Fruit fly (Drosophila melanogaster) whole organism, embryonic: ENCODE results near the gene CG5087.
A peak's percentile ranks its signal among the peaks of the same experiment; 100 is the strongest.

Experiments used
- Adf1 ChIP-seq: fragments of 200-800 bp; sonication (Bioruptor generic); IDR thresholded peaks from 2 replicates; pipeline ENCODE4 v1.3.6; 2022; ENCODE audit warnings: missing biosample characterization, missing genetic modification characterization
- BtbVII ChIP-seq: fragments of 200-800 bp; sonication (Bioruptor generic); optimal IDR thresholded peaks from 3 replicates; lab custom pipeline; 2017; ENCODE audit warnings: missing biosample characterization, mild to moderate bottlenecking, missing genetic modification characterization
- CG10267 ChIP-seq: fragments of 200-800 bp; sonication (Bioruptor generic); optimal IDR thresholded peaks from 2 replicates; lab custom pipeline; 2018; ENCODE audit warnings: missing biosample characterization, mild to moderate bottlenecking, missing genetic modification characterization, moderate library complexity
- CG10366 ChIP-seq: fragments of 200-800 bp; sonication (Bioruptor generic); IDR thresholded peaks from 2 replicates; pipeline ENCODE4 v1.3.6; 2022; ENCODE audit warnings: missing biosample characterization, missing genetic modification characterization
- CG10565 ChIP-seq: fragments of 200-800 bp; sonication (Bioruptor generic); optimal IDR thresholded peaks from 3 replicates; lab custom pipeline; 2016; ENCODE audit warnings: missing biosample characterization, mild to moderate bottlenecking, missing genetic modification characterization
- CG10959 ChIP-seq: fragments of 200-800 bp; sonication (Bioruptor generic); IDR thresholded peaks from 2 replicates; pipeline ENCODE4 v1.3.6; 2022; ENCODE audit warnings: missing biosample characterization, missing genetic modification characterization
- CG12071 ChIP-seq: fragments of 200-800 bp; sonication (Bioruptor generic); optimal IDR thresholded peaks from 3 replicates; lab custom pipeline; 2018; ENCODE audit warnings: missing biosample characterization, mild to moderate bottlenecking, missing genetic modification characterization
- CG12155 ChIP-seq: fragments of 200-800 bp; sonication (Bioruptor generic); optimal IDR thresholded peaks from 3 replicates; lab custom pipeline; 2016; ENCODE audit warnings: missing biosample characterization, missing genetic modification characterization
- CG12299 ChIP-seq: fragments of 200-800 bp; sonication (Bioruptor generic); optimal IDR thresholded peaks from 2 replicates; lab custom pipeline; 2018; ENCODE audit warnings: missing biosample characterization, mild to moderate bottlenecking, missing genetic modification characterization
- CG13123 ChIP-seq: fragments of 200-800 bp; sonication (Bioruptor generic); optimal IDR thresholded peaks from 2 replicates; lab custom pipeline; 2016; ENCODE audit warnings: missing biosample characterization, missing genetic modification characterization
- CG13287 ChIP-seq: fragments of 200-800 bp; sonication (Bioruptor generic); IDR thresholded peaks from 2 replicates; pipeline ENCODE4 v1.3.6; 2022; ENCODE audit warnings: missing biosample characterization, missing genetic modification characterization; ENCODE audit not compliant: partially characterized antibody
- CG15073 ChIP-seq: fragments of 200-800 bp; sonication (Bioruptor generic); optimal IDR thresholded peaks from 2 replicates; lab custom pipeline; 2016; ENCODE audit warnings: missing biosample characterization, missing genetic modification characterization
- CG15601 ChIP-seq: fragments of 200-800 bp; sonication (Bioruptor generic); optimal IDR thresholded peaks from 3 replicates; lab custom pipeline; 2019; ENCODE audit warnings: missing biosample characterization, mild to moderate bottlenecking, missing genetic modification characterization, moderate library complexity
- CG15696 ChIP-seq: fragments of 200-800 bp; sonication (Bioruptor generic); optimal IDR thresholded peaks from 2 replicates; lab custom pipeline; 2019; ENCODE audit warnings: missing biosample characterization, mild to moderate bottlenecking, missing genetic modification characterization, moderate library complexity
- CG17328 ChIP-seq: fragments of 200-800 bp; sonication (Bioruptor generic); IDR thresholded peaks from 2 replicates; pipeline ENCODE4 v1.3.6; 2022; ENCODE audit warnings: missing biosample characterization, missing genetic modification characterization
- CG17568 ChIP-seq: fragments of 200-800 bp; sonication (Bioruptor generic); optimal IDR thresholded peaks from 2 replicates; lab custom pipeline; 2018; ENCODE audit warnings: missing biosample characterization, mild to moderate bottlenecking, missing genetic modification characterization, moderate library complexity
- CG17829 ChIP-seq: fragments of 200-800 bp; optimal IDR thresholded peaks from 2 replicates; lab custom pipeline; 2019; ENCODE audit warnings: missing biosample characterization, mild to moderate bottlenecking, missing genetic modification characterization, moderate library complexity
- CG2129 ChIP-seq: fragments of 200-800 bp; sonication (Bioruptor generic); IDR thresholded peaks from 2 replicates; pipeline ENCODE4 v1.3.6; 2022; ENCODE audit warnings: missing biosample characterization, missing genetic modification characterization; ENCODE audit not compliant: partially characterized antibody
- CG32767 ChIP-seq: fragments of 200-800 bp; sonication (Bioruptor generic); IDR thresholded peaks from 2 replicates; pipeline ENCODE4 v1.3.6; 2022; ENCODE audit warnings: missing biosample characterization, missing genetic modification characterization
- CG3995 ChIP-seq: fragments of 200-800 bp; sonication (Bioruptor generic); optimal IDR thresholded peaks from 3 replicates; lab custom pipeline; 2016; ENCODE audit warnings: missing biosample characterization, missing genetic modification characterization
- CG4328 ChIP-seq: fragments of 200-800 bp; sonication (Bioruptor generic); optimal IDR thresholded peaks from 3 replicates; lab custom pipeline; 2017; ENCODE audit warnings: missing biosample characterization, missing genetic modification reagents, missing genetic modification characterization
- CG6854 ChIP-seq: fragments of 200-800 bp; sonication (Bioruptor generic); optimal IDR thresholded peaks from 3 replicates; lab custom pipeline; 2017; ENCODE audit warnings: missing biosample characterization, mild to moderate bottlenecking, missing genetic modification characterization
- CG7987 ChIP-seq: fragments of 200-800 bp; sonication (Bioruptor generic); optimal IDR thresholded peaks from 2 replicates; lab custom pipeline; 2018; ENCODE audit warnings: missing biosample characterization, mild to moderate bottlenecking, missing genetic modification characterization, moderate library complexity
- CG8478 ChIP-seq: fragments of >200 bp; optimal IDR thresholded peaks from 2 replicates; lab custom pipeline; 2018
- CG8924 ChIP-seq: fragments of 200-800 bp; optimal IDR thresholded peaks from 3 replicates; lab custom pipeline; 2019; ENCODE audit warnings: missing biosample characterization, mild to moderate bottlenecking, missing genetic modification characterization, moderate library complexity
- CG9437 ChIP-seq: fragments of 200-800 bp; sonication (Bioruptor generic); optimal IDR thresholded peaks from 2 replicates; lab custom pipeline; 2018; ENCODE audit warnings: missing biosample characterization, mild to moderate bottlenecking, missing genetic modification characterization
- CTCF ChIP-seq: fragments of 200-800 bp; sonication (Bioruptor generic); optimal IDR thresholded peaks from 2 replicates; lab custom pipeline; 2017; ENCODE audit warnings: missing biosample characterization, mild to moderate bottlenecking, missing genetic modification characterization, moderate library complexity
- Chrac-16 ChIP-seq: fragments of 200-800 bp; sonication (Bioruptor generic); optimal IDR thresholded peaks from 3 replicates; lab custom pipeline; 2016; ENCODE audit warnings: missing biosample characterization, missing genetic modification characterization
- Dip3 ChIP-seq: fragments of 200-800 bp; sonication (Bioruptor generic); optimal IDR thresholded peaks from 3 replicates; lab custom pipeline; 2016; ENCODE audit warnings: missing biosample characterization, missing genetic modification characterization
- E2f1 ChIP-seq: fragments of 200-800 bp; sonication (Bioruptor generic); IDR thresholded peaks from 2 replicates; pipeline ENCODE4 v1.3.6; 2022; ENCODE audit warnings: missing biosample characterization, missing genetic modification characterization
- E2f2 ChIP-seq: fragments of 200-800 bp; sonication (Bioruptor generic); IDR thresholded peaks from 2 replicates; pipeline ENCODE4 v1.3.6; 2022; ENCODE audit warnings: missing biosample characterization, missing genetic modification characterization
- Hr39 ChIP-seq: fragments of >200 bp; optimal IDR thresholded peaks from 2 replicates; lab custom pipeline; 2017
- Meics ChIP-seq: fragments of 200-800 bp; sonication (Bioruptor generic); optimal IDR thresholded peaks from 2 replicates; lab custom pipeline; 2017; ENCODE audit warnings: missing biosample characterization, mild to moderate bottlenecking, missing genetic modification characterization
- PHDP ChIP-seq: fragments of 200-800 bp; sonication (Bioruptor generic); optimal IDR thresholded peaks from 3 replicates; lab custom pipeline; 2018; ENCODE audit warnings: missing biosample characterization, mild to moderate bottlenecking, missing genetic modification characterization, moderate library complexity
- Six4 ChIP-seq: fragments of 200-800 bp; sonication (Bioruptor generic); optimal IDR thresholded peaks from 2 replicates; lab custom pipeline; 2016; ENCODE audit warnings: missing biosample characterization, missing genetic modification characterization
- Usf ChIP-seq: fragments of 200-800 bp; sonication (Bioruptor generic); optimal IDR thresholded peaks from 2 replicates; lab custom pipeline; 2017; ENCODE audit warnings: missing genotype, missing biosample characterization, missing genetic modification characterization
- chinmo ChIP-seq: fragments of 200-800 bp; sonication (Bioruptor generic); IDR thresholded peaks from 4 replicates; pipeline ENCODE4 v1.3.6; 2022; ENCODE audit warnings: missing biosample characterization, missing genetic modification characterization; ENCODE audit not compliant: partially characterized antibody
- dmrt11E ChIP-seq: fragments of 200-800 bp; sonication (Bioruptor generic); optimal IDR thresholded peaks from 3 replicates; lab custom pipeline; 2018; ENCODE audit warnings: missing biosample characterization, mild to moderate bottlenecking, missing genetic modification characterization, moderate library complexity
- en ChIP-seq: fragments of 200-800 bp; sonication (Bioruptor generic); optimal IDR thresholded peaks from 2 replicates; lab custom pipeline; 2016; ENCODE audit warnings: missing biosample characterization, missing genetic modification characterization
- ewg ChIP-seq: fragments of 200-800 bp; sonication (Bioruptor generic); optimal IDR thresholded peaks from 3 replicates; lab custom pipeline; 2017; ENCODE audit warnings: mild to moderate bottlenecking, missing biosample characterization, missing genetic modification reagents, missing genetic modification characterization
- fd64A ChIP-seq: fragments of 200-800 bp; sonication (Bioruptor generic); optimal IDR thresholded peaks from 3 replicates; lab custom pipeline; 2018; ENCODE audit warnings: missing biosample characterization, mild to moderate bottlenecking, missing genetic modification characterization
- grn ChIP-seq: fragments of 200-800 bp; sonication (Bioruptor generic); optimal IDR thresholded peaks from 3 replicates; lab custom pipeline; 2017; ENCODE audit warnings: missing biosample characterization, missing genetic modification characterization
- hth ChIP-seq: fragments of >200 bp; optimal IDR thresholded peaks from 2 replicates; lab custom pipeline; 2017; ENCODE audit warnings: inconsistent platforms
- pho ChIP-seq: fragments of 200-800 bp; sonication (Bioruptor generic); optimal IDR thresholded peaks from 2 replicates; lab custom pipeline; 2016; ENCODE audit warnings: missing biosample characterization, missing genetic modification characterization
- pita ChIP-seq: fragments of 200-800 bp; sonication (Bioruptor generic); optimal IDR thresholded peaks from 2 replicates; lab custom pipeline; 2017; ENCODE audit warnings: missing biosample characterization, mild to moderate bottlenecking, missing genetic modification characterization
- rib ChIP-seq: fragments of 200-800 bp; sonication (Bioruptor generic); IDR thresholded peaks from 2 replicates; pipeline ENCODE4 v1.3.6; 2022; ENCODE audit warnings: missing biosample characterization, missing genetic modification characterization
- schlank ChIP-seq: fragments of 200-800 bp; sonication (Bioruptor generic); optimal IDR thresholded peaks from 2 replicates; lab custom pipeline; 2018; ENCODE audit warnings: missing biosample characterization, mild to moderate bottlenecking, missing genetic modification characterization
- so ChIP-seq: fragments of 200-800 bp; sonication (Bioruptor generic); IDR thresholded peaks from 3 replicates; pipeline ENCODE4 v1.3.6; 2022; ENCODE audit warnings: missing biosample characterization, missing genetic modification characterization
- sug ChIP-seq: fragments of 200-800 bp; optimal IDR thresholded peaks from 2 replicates; lab custom pipeline; 2019; ENCODE audit warnings: missing biosample characterization, mild to moderate bottlenecking, missing genetic modification characterization, moderate library complexity
- tin ChIP-seq: fragments of 200-800 bp; sonication (Bioruptor generic); optimal IDR thresholded peaks from 3 replicates; lab custom pipeline; 2016; ENCODE audit warnings: missing biosample characterization, missing genetic modification characterization
- wdn ChIP-seq: fragments of 200-800 bp; sonication (Bioruptor generic); IDR thresholded peaks from 2 replicates; pipeline ENCODE4 v1.3.6; 2022; ENCODE audit warnings: missing biosample characterization, missing genetic modification characterization
- zfh2 ChIP-seq: fragments of 200-800 bp; sonication (Bioruptor generic); optimal IDR thresholded peaks from 2 replicates; lab custom pipeline; 2016; ENCODE audit warnings: missing biosample characterization, missing genetic modification characterization

Gene CG5087

DNA sequence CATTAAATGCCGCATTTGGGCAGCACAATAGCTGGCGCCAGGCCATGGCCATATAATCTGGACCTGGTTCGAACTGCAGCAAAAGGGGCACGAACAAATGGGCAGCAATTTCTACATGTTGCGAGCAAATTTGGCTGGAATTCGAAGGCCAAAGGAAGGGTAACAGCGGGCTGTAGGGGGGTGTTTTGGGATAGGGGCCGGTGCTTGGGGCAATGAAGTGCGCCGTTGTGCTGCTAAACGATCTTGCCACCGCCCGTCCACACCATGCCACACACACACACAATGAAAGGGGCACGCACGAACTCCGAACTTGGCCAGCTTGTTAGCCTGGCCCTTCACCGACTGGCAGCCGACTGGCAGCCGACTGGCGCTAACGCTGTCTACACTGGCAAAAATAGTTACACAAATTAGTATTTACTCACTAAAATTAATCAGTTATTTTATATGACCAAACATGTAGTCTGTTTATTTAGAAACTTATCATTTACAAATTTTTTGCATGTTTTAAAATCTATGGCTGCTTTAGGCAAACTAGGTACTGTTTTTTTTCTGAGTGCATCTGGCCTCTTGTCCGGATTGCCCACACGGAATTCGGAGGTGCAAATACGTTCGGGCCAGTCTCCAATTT is 36.1 kb downstream of the CG5087 start (continued):
- TF ChIP-seq Adf1 (GFP tag; lab: Robert Waterston, UW) (no peak), CG3995 (GFP tag; lab: Kevin White, UChicago) (no peak), pita (no peak), CG13123 (GFP tag; lab: Kevin White, UChicago) (no peak), CG17829 (tag; lab: Kevin White, UChicago) (peak; percentile 77), CG10565 (GFP tag; lab: Kevin White, UChicago) (peak; percentile 36), CG10267 (tag; lab: Kevin White, UChicago) (peak; percentile 76), CG15073 (GFP tag; lab: Kevin White, UChicago) (no peak), Chrac-16 (GFP tag; lab: Kevin White, UChicago) (peak; percentile 51), CG12299 (no peak), CTCF (GFP tag; lab: Kevin White, UChicago) (no peak), CG8478 (lab: Kevin White, UChicago) (no peak), CG4328 (GFP tag; lab: Kevin White, UChicago) (peak; percentile 24), en (GFP tag; lab: Kevin White, UChicago) (no peak), grn (GFP tag; lab: Kevin White, UChicago) (no peak), rib (GFP tag; lab: Robert Waterston, UW) (no peak), Hr39 (lab: Kevin White, UChicago) (no peak), CG12071 (peak; percentile 40), Usf (no peak), wdn (no peak), BtbVII (GFP tag; lab: Kevin White, UChicago) (peak; percentile 28), sug (tag; lab: Kevin White, UChicago) (no peak), CG17568 (GFP tag; lab: Kevin White, UChicago) (no peak), dmrt11E (tag; lab: Kevin White, UChicago) (peak; percentile 72), pho (GFP tag; lab: Kevin White, UChicago) (no peak), CG10366 (GFP tag; lab: Robert Waterston, UW) (peak; percentile 62), E2f1 (GFP tag; lab: Robert Waterston, UW) (peak; percentile 56; the same call in 1 of the 2 replicates), so (peak; percentile 76), CG12155 (no peak), CG7987 (no peak), schlank (no peak), PHDP (peak; percentile 11), Meics (peak; percentile 19), CG13287 (no peak), CG8924 (tag; lab: Kevin White, UChicago) (peak; percentile 45), CG15696 (tag; lab: Kevin White, UChicago) (peak; percentile 73), CG9437 (GFP tag; lab: Kevin White, UChicago) (no peak), tin (peak; percentile 74), Six4 (GFP tag; lab: Kevin White, UChicago) (peak; percentile 48), Dip3 (no peak), E2f2 (GFP tag; lab: Robert Waterston, UW) (peak; percentile 50), CG17328 (GFP tag; lab: Robert Waterston, UW) (peak; percentile 85), CG10959 (GFP tag; lab: Robert Waterston, UW) (peak; percentile 86), ewg (peak; percentile 9), CG15601 (tag; lab: Kevin White, UChicago) (peak; percentile 40), zfh2 (GFP tag; lab: Kevin White, UChicago) (no peak), chinmo (GFP tag; lab: Robert Waterston, UW) (no peak), CG2129 (GFP tag; lab: Robert Waterston, UW) (no peak), fd64A (GFP tag; lab: Kevin White, UChicago) (peak; percentile 28), hth (lab: Kevin White, UChicago) (no peak), CG6854 (GFP tag; lab: Kevin White, UChicago) (no peak), CG32767 (GFP tag; lab: Robert Waterston, UW) (peak; percentile 68; the same call in 1 of the 2 replicates)
